Worm (Caenorhabditis elegans) whole organism, early embryonic: Measurements from ENCODE around the gene sao-1.

Experiments used
- B0310.2 ChIP-seq: sonication (generic microtip); optimal IDR thresholded peaks from 2 replicates; lab custom pipeline; 2016; ENCODE audit warnings: mild to moderate bottlenecking, missing genetic modification characterization, missing compliant biosample characterization
- F13C5.2 ChIP-seq: sonication (generic microtip); optimal IDR thresholded peaks from 2 replicates; lab custom pipeline; 2017; ENCODE audit warnings: mild to moderate bottlenecking, missing genetic modification characterization, inconsistent platforms, missing compliant biosample characterization
- aly-1 ChIP-seq: sonication (generic microtip); optimal IDR thresholded peaks from 2 replicates; lab custom pipeline; 2016; ENCODE audit warnings: missing genetic modification characterization, missing compliant biosample characterization
- ama-1 ChIP-seq: fragments of 150-350 bp; optimal IDR thresholded peaks from 2 replicates; lab custom pipeline; 2014
- ceh-13 ChIP-seq: fragments of 200-800 bp; sonication (Bioruptor generic); optimal IDR thresholded peaks from 2 replicates; lab custom pipeline; 2018; ENCODE audit warnings: mild to moderate bottlenecking, missing genetic modification characterization, missing compliant biosample characterization
- ets-7 ChIP-seq: sonication (generic microtip); optimal IDR thresholded peaks from 2 replicates; lab custom pipeline; 2016; ENCODE audit warnings: missing genotype, missing genetic modification characterization, missing compliant biosample characterization
- flt-1 ChIP-seq: fragments of 200-800 bp; sonication (Bioruptor generic); IDR thresholded peaks from 2 replicates; pipeline ENCODE4 v1.3.6; 2022; ENCODE audit warnings: missing genetic modification characterization, missing compliant biosample characterization
- hmg-4 ChIP-seq: fragments of 200-800 bp; sonication (Bioruptor generic); optimal IDR thresholded peaks from 2 replicates; lab custom pipeline; 2018; ENCODE audit warnings: mild to moderate bottlenecking, missing genetic modification characterization, missing compliant biosample characterization
- hnd-1 ChIP-seq: sonication (generic microtip); optimal IDR thresholded peaks from 2 replicates; lab custom pipeline; 2016; ENCODE audit warnings: missing genetic modification characterization, missing compliant biosample characterization
- pes-1 ChIP-seq: fragments of 200-800 bp; sonication (Bioruptor generic); IDR thresholded peaks from 2 replicates; pipeline ENCODE4 v1.3.6; 2022; ENCODE audit warnings: missing genetic modification reagents, missing genetic modification characterization, missing compliant biosample characterization
- scrt-1 ChIP-seq: fragments of 200-800 bp; sonication (Bioruptor generic); IDR thresholded peaks from 2 replicates; pipeline ENCODE4 v1.3.6; 2022; ENCODE audit warnings: missing genetic modification characterization, missing compliant biosample characterization
- sea-1 ChIP-seq: fragments of 200-800 bp; sonication (Bioruptor generic); conservative IDR thresholded peaks from 2 replicates; pipeline ENCODE4 v1.3.6; 2022; ENCODE audit warnings: missing genetic modification characterization, missing compliant biosample characterization
- tra-4 ChIP-seq: sonication (generic microtip); optimal IDR thresholded peaks from 2 replicates; lab custom pipeline; 2017; ENCODE audit warnings: missing genetic modification characterization, missing compliant biosample characterization

ce11 chrV:14003587-14004156, 39.9 kb downstream of the sao-1 start:
- TF ChIP-seq aly-1 (no peak), ama-1 (no peak), sea-1 (GFP tag; lab: Robert Waterston, UW) (no peak), B0310.2 (tag; lab: Kevin White, UChicago) (no peak), scrt-1 (GFP tag; lab: Robert Waterston, UW) (no peak), ceh-13 (no peak), ets-7 (no peak), F13C5.2 (tag; lab: Kevin White, UChicago) (no peak), hmg-4 (GFP tag; lab: Kevin White, UChicago) (no peak), pes-1 (GFP tag; lab: Robert Waterston, UW) (no peak), hnd-1 (tag; lab: Kevin White, UChicago) (no peak), tra-4 (tag; lab: Kevin White, UChicago) (no peak), flt-1 (GFP tag; lab: Robert Waterston, UW) (no peak)
